Fruit fly (Drosophila melanogaster): ENCODE data around the gene CG1737.
A peak's percentile ranks its signal among the peaks of the same experiment; 100 is the strongest.

CG1737 gene

DNA sequence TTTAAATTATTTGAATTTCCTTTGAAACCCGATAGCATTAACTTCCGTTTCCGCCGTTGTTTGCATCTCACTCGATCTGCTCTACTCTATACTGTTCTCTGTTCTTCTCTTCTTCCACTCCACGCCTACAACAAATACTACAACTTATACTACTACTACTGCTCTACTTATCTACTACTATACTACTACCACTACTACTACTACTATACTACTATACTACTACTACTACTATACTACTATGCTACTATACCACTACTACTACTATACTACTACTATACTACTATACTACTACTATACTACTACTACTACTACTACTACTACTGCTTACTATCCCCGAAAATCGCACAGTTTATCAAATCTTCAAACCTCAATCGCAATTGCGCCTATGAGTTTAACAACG lies 32.2 kb downstream of the CG1737 start:
- TF ChIP-seq noc (tag; optimal IDR thresholded peaks at IDR 0.05) = no peak

DNA sequence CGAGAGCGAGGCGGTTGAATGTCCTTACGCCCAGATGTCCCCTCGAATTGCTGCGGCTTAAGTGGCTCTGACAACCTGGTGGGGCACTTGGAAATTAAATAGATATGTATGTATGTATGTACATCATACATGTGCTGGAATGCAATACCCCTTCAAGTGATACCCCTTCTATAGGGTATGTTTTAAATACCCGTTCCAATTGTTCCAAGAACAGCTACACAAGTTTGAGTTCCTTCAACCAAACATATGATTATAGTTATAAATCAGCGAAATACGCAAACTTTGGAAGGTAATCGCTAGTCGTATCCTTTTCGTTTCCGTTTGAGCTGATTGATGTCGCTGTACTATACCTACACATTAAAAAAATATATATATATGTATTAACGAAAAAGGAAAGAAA lies 33.1 kb downstream of the CG1737 start:
- TF ChIP-seq noc (tag; optimal IDR thresholded peaks at IDR 0.05) = no peak

DNA sequence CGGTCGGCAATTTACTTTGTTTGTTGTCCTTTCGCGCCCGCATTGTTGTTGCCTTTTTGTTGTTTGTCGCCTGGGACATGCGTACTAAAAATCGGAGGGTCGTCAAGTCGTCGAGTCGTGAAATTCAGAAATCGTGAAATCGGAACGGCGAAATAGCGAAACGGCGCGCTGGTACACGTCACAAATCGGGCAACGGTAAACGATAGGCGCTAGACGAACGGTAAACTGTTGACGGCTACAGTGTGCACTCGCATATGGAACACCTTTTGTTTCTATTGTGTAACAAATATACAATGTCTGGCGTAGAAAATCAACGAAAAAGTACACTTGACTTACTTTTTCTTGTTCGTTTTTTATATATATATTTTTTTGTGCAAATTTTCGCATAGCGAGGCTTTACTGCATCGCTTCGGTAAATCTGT lies 33.6 kb downstream of the CG1737 start:
- peak; percentile 45 for TF ChIP-seq noc (tag; optimal IDR thresholded peaks at IDR 0.05)

DNA sequence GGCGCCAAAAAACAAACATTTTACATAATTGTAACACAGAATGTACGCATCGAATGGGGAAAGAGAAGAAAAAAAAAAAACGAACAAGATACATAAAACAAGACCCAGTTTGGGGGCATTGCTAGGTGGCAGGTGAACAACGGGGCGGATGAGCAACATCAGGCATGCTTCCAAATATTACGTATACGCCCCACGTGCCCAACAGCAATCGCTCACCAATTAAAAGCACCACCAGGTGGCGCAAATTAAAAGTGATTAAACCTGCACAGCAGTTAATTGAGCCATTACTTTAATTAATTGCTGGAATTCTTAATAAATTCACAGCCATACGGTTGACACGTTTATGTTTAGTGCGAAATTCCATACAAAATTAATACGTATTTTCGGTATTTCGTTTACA lies 35.1 kb downstream of the CG1737 start:
- no peak for TF ChIP-seq noc (tag; optimal IDR thresholded peaks at IDR 0.05)

DNA sequence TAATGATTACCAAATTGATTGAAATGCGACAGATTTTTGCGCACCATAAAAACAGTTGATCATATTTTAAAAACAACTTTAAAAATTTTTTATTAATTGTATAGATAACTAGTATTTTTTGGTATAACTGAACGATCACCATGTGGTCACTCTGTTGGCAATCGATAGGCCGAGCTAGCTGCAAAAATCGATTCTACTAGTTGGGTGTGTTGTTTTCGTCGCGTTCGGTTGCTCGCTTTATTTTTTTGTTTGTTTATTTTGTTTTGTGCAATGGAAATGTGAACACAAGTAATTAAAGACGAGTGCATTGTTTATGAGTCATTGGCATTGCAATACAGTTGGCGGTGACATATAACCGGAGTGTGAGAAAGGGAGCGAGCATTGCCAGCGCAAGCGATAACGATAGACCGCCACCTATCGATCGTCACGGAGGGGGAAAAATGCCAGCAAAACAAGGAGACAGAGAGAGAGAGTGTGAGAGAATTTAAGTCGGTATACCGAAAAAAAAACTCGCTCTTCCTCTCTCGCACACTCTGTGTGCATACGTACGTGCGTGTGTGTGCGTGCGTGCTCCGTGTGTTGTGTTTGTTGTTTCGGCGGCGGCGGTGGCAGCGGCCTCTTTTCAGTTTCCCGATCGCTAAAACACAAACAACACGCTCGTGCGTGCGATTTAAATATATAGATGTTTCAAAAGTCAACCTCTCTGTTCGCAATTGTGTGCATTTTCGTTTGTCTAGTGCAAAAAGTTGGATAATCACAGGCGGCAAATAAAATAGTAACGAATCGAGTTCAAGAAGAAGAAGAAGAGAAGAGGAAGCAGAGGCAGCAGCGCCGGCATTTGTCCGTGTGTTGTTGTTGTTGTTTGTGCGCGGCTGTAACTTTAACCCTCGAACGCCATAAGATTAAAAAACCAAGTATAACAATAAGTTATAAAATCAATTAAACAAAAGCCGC lies 39.4 kb downstream of the CG1737 start:
- TF ChIP-seq noc (tag; optimal IDR thresholded peaks at IDR 0.05) = no peak

DNA sequence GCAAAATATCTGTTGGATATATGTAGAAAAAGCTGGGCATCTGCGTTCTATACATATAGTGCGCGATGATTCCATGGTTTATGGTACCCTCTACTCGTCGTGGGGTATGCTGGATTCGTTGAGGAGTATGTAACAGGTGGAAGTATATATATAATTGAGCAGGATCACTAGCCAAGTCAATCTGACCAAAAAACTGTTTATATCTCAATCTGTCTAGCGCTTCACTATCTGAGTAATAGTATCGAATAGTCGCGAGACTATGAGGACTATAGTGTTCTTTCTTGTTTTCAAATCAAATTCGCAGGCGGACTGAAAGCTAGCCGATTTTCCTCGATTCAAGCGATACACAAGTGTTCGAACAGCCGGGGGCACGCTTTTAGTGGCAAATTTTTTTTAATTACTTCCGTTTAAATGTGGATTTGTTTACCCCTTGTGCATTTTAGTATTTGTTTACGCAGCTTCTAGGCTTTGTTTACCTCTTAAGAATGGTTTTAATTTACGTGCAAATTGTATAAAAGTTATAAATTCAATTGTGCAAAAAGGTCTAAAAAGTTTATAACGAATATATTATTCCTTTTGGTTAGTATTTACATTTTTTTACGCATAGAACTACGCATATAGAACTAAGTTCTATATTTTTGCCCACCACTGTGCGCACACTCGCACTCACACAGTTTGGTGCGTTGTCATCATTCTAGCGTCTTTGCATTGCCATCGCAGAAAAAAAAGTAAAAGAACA lies 40.4 kb downstream of the CG1737 start:
- TF ChIP-seq noc (tag; optimal IDR thresholded peaks at IDR 0.05) = peak; percentile 76

DNA sequence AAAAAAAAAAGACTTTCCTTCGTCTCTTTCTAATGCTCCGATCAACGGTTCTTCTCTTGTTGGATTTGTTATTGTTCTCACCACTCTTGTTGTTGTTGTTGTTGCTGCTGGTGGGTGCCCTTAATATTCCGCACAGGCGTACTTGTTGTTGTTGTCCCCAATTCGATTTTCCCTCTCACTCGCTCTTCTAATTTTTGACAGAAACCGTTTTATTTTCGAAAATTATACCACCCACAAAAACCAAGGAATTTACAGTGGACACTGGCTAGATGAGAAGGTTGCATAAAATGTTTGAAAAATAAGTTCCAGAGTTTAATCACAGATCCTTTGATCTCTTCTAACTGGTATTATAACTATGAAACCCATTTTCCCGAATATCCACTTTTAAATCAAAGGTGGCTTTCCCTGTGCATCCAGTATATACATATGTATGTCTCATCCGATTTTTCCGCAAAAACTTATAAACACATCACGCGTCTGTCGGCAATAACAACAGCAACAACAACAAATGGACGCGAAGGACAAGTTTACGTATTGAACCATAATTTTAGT lies 41.0 kb downstream of the CG1737 start:
- TF ChIP-seq noc (tag; optimal IDR thresholded peaks at IDR 0.05) = peak; percentile 52

DNA sequence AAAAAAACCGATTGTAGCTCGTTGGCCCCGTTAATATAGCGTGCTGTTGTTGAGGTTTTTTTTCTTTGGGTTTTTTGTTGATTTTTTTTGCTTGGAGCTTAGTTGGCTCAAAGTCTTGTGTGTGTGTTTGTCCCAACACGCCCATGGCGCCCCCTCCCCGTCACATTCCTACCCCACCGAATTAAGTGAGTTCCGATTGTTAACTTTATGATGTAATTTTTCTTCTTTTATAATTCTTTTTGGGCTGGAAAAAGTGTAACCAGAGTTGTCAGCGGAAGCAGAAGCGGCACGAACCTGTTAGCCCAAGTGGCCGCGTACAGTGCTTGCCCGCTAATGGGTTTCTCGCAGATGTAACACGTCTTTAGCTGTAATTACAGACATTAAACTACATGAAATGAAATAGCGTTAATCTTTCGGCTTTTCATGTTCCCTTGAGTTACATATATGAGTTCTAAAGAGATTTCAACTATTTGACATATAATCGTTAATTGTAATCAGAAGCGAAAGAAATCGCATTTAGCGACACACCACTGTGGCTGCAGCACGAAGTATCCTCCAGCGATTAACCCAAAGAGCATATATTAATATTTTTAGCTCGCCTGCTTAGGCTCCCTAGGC lies 42.7 kb downstream of the CG1737 start:
- no peak for TF ChIP-seq noc (tag; optimal IDR thresholded peaks at IDR 0.05)

dm6 chrX:11404247-11404646 lies 53.8 kb downstream of the CG1737 start:
- no peak for TF ChIP-seq noc (tag; optimal IDR thresholded peaks at IDR 0.05)

Data from whole organism, larva.